Fruit fly (Drosophila melanogaster) whole organism, embryonic: ENCODE data around the gene CG13365.
A peak's percentile ranks its signal among the peaks of the same experiment; 100 is the strongest.

ENCODE experiments used
- CG1024 ChIP-seq: fragments of 200-800 bp; sonication (Bioruptor generic); IDR thresholded peaks from 2 replicates; pipeline ENCODE4 v1.3.6; 2022; ENCODE audit warnings: missing biosample characterization, missing genetic modification characterization
- CG10366 ChIP-seq: fragments of 200-800 bp; sonication (Bioruptor generic); IDR thresholded peaks from 2 replicates; pipeline ENCODE4 v1.3.6; 2022; ENCODE audit warnings: missing biosample characterization, missing genetic modification characterization
- CG10543 ChIP-seq: fragments of 200-800 bp; sonication (Bioruptor generic); optimal IDR thresholded peaks from 3 replicates; lab custom pipeline; 2017; ENCODE audit warnings: missing biosample characterization, mild to moderate bottlenecking, missing genetic modification characterization, moderate library complexity
- CG11504 ChIP-seq: fragments of 200-800 bp; sonication (Bioruptor generic); optimal IDR thresholded peaks from 3 replicates; lab custom pipeline; 2019; ENCODE audit warnings: missing biosample characterization, mild to moderate bottlenecking, missing genetic modification characterization, moderate library complexity
- CG11723 ChIP-seq: fragments of 200-800 bp; sonication (Bioruptor generic); optimal IDR thresholded peaks from 2 replicates; lab custom pipeline; 2017; ENCODE audit warnings: missing biosample characterization, mild to moderate bottlenecking, missing genetic modification characterization
- CG1233 ChIP-seq: fragments of 200-800 bp; sonication (Bioruptor generic); optimal IDR thresholded peaks from 4 replicates; lab custom pipeline; 2018; ENCODE audit warnings: missing biosample characterization, mild to moderate bottlenecking, missing genetic modification characterization
- CG14860 ChIP-seq: fragments of 200-800 bp; sonication (Bioruptor generic); IDR thresholded peaks from 3 replicates; pipeline ENCODE4 v1.3.6; 2022; ENCODE audit warnings: missing biosample characterization, missing genetic modification characterization; ENCODE audit not compliant: partially characterized antibody
- CG16813 ChIP-seq: fragments of 200-800 bp; sonication (Bioruptor generic); IDR thresholded peaks from 3 replicates; pipeline ENCODE4 v1.3.6; 2022; ENCODE audit warnings: missing biosample characterization, missing genetic modification characterization; ENCODE audit not compliant: partially characterized antibody
- CG17912 ChIP-seq: fragments of 200-800 bp; sonication (Bioruptor generic); optimal IDR thresholded peaks from 2 replicates; lab custom pipeline; 2018; ENCODE audit warnings: missing biosample characterization, mild to moderate bottlenecking, missing genetic modification characterization
- CG1792 ChIP-seq: fragments of 200-800 bp; sonication (Bioruptor generic); optimal IDR thresholded peaks from 2 replicates; lab custom pipeline; 2016; ENCODE audit warnings: missing biosample characterization, missing genetic modification characterization
- CG1832 ChIP-seq: fragments of 200-800 bp; sonication (Bioruptor generic); optimal IDR thresholded peaks from 2 replicates; lab custom pipeline; 2017; ENCODE audit warnings: missing biosample characterization, mild to moderate bottlenecking, missing genetic modification characterization, inconsistent platforms
- CG2678 ChIP-seq: fragments of 200-800 bp; sonication (Bioruptor generic); optimal IDR thresholded peaks from 3 replicates; lab custom pipeline; 2019; ENCODE audit warnings: missing biosample characterization, mild to moderate bottlenecking, missing genetic modification characterization, moderate library complexity
- CG31365 ChIP-seq: fragments of 200-800 bp; sonication (Bioruptor generic); optimal IDR thresholded peaks from 2 replicates; lab custom pipeline; 2018; ENCODE audit warnings: missing biosample characterization, mild to moderate bottlenecking, missing genetic modification characterization
- CG31388 ChIP-seq: fragments of 200-800 bp; sonication (Bioruptor generic); optimal IDR thresholded peaks from 2 replicates; lab custom pipeline; 2016; ENCODE audit warnings: missing biosample characterization, missing genetic modification characterization
- CG32772 ChIP-seq: fragments of 200-800 bp; sonication (Bioruptor generic); IDR thresholded peaks from 2 replicates; pipeline ENCODE4 v1.3.6; 2022; ENCODE audit warnings: missing biosample characterization, missing genetic modification characterization
- CG3838 ChIP-seq: fragments of 200-800 bp; sonication (Bioruptor generic); optimal IDR thresholded peaks from 3 replicates; lab custom pipeline; 2016; ENCODE audit warnings: missing biosample characterization, missing genetic modification characterization
- CG4820 ChIP-seq: fragments of 200-800 bp; sonication (Bioruptor generic); optimal IDR thresholded peaks from 3 replicates; lab custom pipeline; 2016; ENCODE audit warnings: missing biosample characterization, missing genetic modification characterization
- CG7839 ChIP-seq: fragments of 200-800 bp; sonication (Bioruptor generic); optimal IDR thresholded peaks from 3 replicates; lab custom pipeline; 2018; ENCODE audit warnings: missing biosample characterization, mild to moderate bottlenecking, missing genetic modification characterization, moderate library complexity
- CG8089 ChIP-seq: fragments of 200-800 bp; sonication (Bioruptor generic); optimal IDR thresholded peaks from 3 replicates; lab custom pipeline; 2016; ENCODE audit warnings: missing biosample characterization, missing genetic modification characterization
- CG8388 ChIP-seq: fragments of 200-800 bp; sonication (Bioruptor generic); optimal IDR thresholded peaks from 2 replicates; lab custom pipeline; 2019; ENCODE audit warnings: missing biosample characterization, mild to moderate bottlenecking, missing genetic modification characterization, moderate library complexity
- CG8478 ChIP-seq: fragments of >200 bp; optimal IDR thresholded peaks from 2 replicates; lab custom pipeline; 2018
- CG9727 ChIP-seq: fragments of 200-800 bp; sonication (Bioruptor generic); optimal IDR thresholded peaks from 3 replicates; lab custom pipeline; 2017; ENCODE audit warnings: missing biosample characterization, mild to moderate bottlenecking, missing genetic modification characterization
- CG9932 ChIP-seq: fragments of 200-800 bp; sonication (Bioruptor generic); IDR thresholded peaks from 2 replicates; pipeline ENCODE4 v1.3.6; 2022; ENCODE audit warnings: missing biosample characterization, missing genetic modification characterization
- CkIIα-i1 ChIP-seq: fragments of 200-800 bp; sonication (Bioruptor generic); IDR thresholded peaks from 2 replicates; pipeline ENCODE4 v1.3.6; 2022; ENCODE audit warnings: missing biosample characterization, missing genetic modification characterization
- CrebB ChIP-seq: fragments of 200-800 bp; sonication (Bioruptor generic); optimal IDR thresholded peaks from 3 replicates; lab custom pipeline; 2018; ENCODE audit warnings: missing biosample characterization, mild to moderate bottlenecking, missing genetic modification characterization
- Dfd ChIP-seq, 2 experiments: fragments of >200 bp; optimal IDR thresholded peaks; 2 replicates each; lab custom pipeline; 2017; ENCODE audit warnings: missing biosample characterization in 2 of 2, missing genetic modification characterization in 2 of 2
- Gsc ChIP-seq: fragments of 200-800 bp; sonication (Bioruptor generic); IDR thresholded peaks from 2 replicates; pipeline ENCODE4 v1.3.6; 2022; ENCODE audit warnings: missing biosample characterization, missing genetic modification characterization
- HLH4C ChIP-seq: fragments of 200-800 bp; sonication (Bioruptor generic); IDR thresholded peaks from 3 replicates; pipeline ENCODE4 v1.3.6; 2022; ENCODE audit warnings: missing biosample characterization, missing genetic modification characterization; ENCODE audit not compliant: partially characterized antibody
- HLHmδ ChIP-seq: fragments of 200-800 bp; sonication (Bioruptor generic); optimal IDR thresholded peaks from 2 replicates; lab custom pipeline; 2018; ENCODE audit warnings: missing biosample characterization, mild to moderate bottlenecking, missing genetic modification characterization, moderate library complexity
- Hr51 ChIP-seq, 2 experiments: fragments of 200-800 bp; sonication (Bioruptor generic); optimal IDR thresholded peaks; 2 replicates in 1 of 2; 3 replicates in 1 of 2; lab custom pipeline; 2016 to 2018; ENCODE audit warnings: missing biosample characterization in 2 of 2, missing genetic modification characterization in 2 of 2, mild to moderate bottlenecking in 1 of 2, moderate library complexity in 1 of 2
- Hsf ChIP-seq: fragments of 200-800 bp; sonication (Bioruptor generic); optimal IDR thresholded peaks from 3 replicates; lab custom pipeline; 2016; ENCODE audit warnings: missing biosample characterization, missing genetic modification characterization
- Lim3 ChIP-seq: fragments of 200-800 bp; sonication (Bioruptor generic); IDR thresholded peaks from 2 replicates; pipeline ENCODE4 v1.3.6; 2022; ENCODE audit warnings: missing biosample characterization, missing genetic modification characterization
- MBD-R2 ChIP-seq: fragments of 200-800 bp; sonication (Bioruptor generic); IDR thresholded peaks from 2 replicates; pipeline ENCODE4 v1.3.6; 2022; ENCODE audit warnings: missing biosample characterization, missing genetic modification characterization
- Optix ChIP-seq: fragments of 200-800 bp; sonication (Bioruptor generic); IDR thresholded peaks from 3 replicates; pipeline ENCODE4 v1.3.6; 2022; ENCODE audit warnings: missing biosample characterization, missing genetic modification characterization
- PHDP ChIP-seq: fragments of 200-800 bp; sonication (Bioruptor generic); optimal IDR thresholded peaks from 3 replicates; lab custom pipeline; 2018; ENCODE audit warnings: missing biosample characterization, mild to moderate bottlenecking, missing genetic modification characterization, moderate library complexity
- Spps ChIP-seq: fragments of 200-800 bp; sonication (Bioruptor generic); optimal IDR thresholded peaks from 2 replicates; lab custom pipeline; 2018; ENCODE audit warnings: missing biosample characterization, mild to moderate bottlenecking, missing genetic modification characterization
- Usf ChIP-seq: fragments of 200-800 bp; sonication (Bioruptor generic); optimal IDR thresholded peaks from 2 replicates; lab custom pipeline; 2017; ENCODE audit warnings: missing genotype, missing biosample characterization, missing genetic modification characterization
- cas ChIP-seq: fragments of 200-800 bp; sonication (Bioruptor generic); IDR thresholded peaks from 2 replicates; pipeline ENCODE4 v1.3.6; 2022; ENCODE audit warnings: missing biosample characterization, missing genetic modification characterization
- cato ChIP-seq: fragments of 200-800 bp; sonication (Bioruptor generic); optimal IDR thresholded peaks from 2 replicates; lab custom pipeline; 2016; ENCODE audit warnings: missing biosample characterization, missing genetic modification characterization, borderline replicate concordance
- crc ChIP-seq: fragments of 200-800 bp; sonication (Bioruptor generic); optimal IDR thresholded peaks from 2 replicates; lab custom pipeline; 2016; ENCODE audit warnings: missing biosample characterization, missing genetic modification characterization
- croc ChIP-seq: fragments of 200-800 bp; sonication (Bioruptor generic); conservative IDR thresholded peaks from 3 replicates; pipeline ENCODE4 v1.3.6; 2022; ENCODE audit warnings: missing biosample characterization, missing genetic modification characterization
- dati ChIP-seq: fragments of 200-800 bp; sonication (Bioruptor generic); IDR thresholded peaks from 2 replicates; pipeline ENCODE4 v1.3.6; 2022; ENCODE audit warnings: missing biosample characterization, missing genetic modification characterization
- dysf ChIP-seq: fragments of 200-800 bp; sonication (Bioruptor generic); IDR thresholded peaks from 3 replicates; pipeline ENCODE4 v1.3.6; 2022; ENCODE audit warnings: missing biosample characterization, missing genetic modification characterization
- fru ChIP-seq: fragments of >200 bp; optimal IDR thresholded peaks from 2 replicates; lab custom pipeline; 2017
- fu2 ChIP-seq: fragments of 200-800 bp; sonication (Bioruptor generic); optimal IDR thresholded peaks from 2 replicates; lab custom pipeline; 2016; ENCODE audit warnings: missing biosample characterization, missing genetic modification characterization
- kay ChIP-seq: fragments of 200-800 bp; sonication (Bioruptor generic); optimal IDR thresholded peaks from 2 replicates; lab custom pipeline; 2016; ENCODE audit warnings: missing biosample characterization, missing genetic modification characterization
- klu ChIP-seq: fragments of 200-800 bp; sonication (Bioruptor generic); IDR thresholded peaks from 2 replicates; pipeline ENCODE4 v1.3.6; 2022; ENCODE audit warnings: missing biosample characterization, missing genetic modification characterization
- nom ChIP-seq: fragments of 200-800 bp; sonication (Bioruptor generic); optimal IDR thresholded peaks from 2 replicates; lab custom pipeline; 2017; ENCODE audit warnings: missing biosample characterization, missing genetic modification characterization, mild to moderate bottlenecking, moderate library complexity, missing genetic modification reagents
- org-1 ChIP-seq: fragments of 200-800 bp; sonication (Bioruptor generic); optimal IDR thresholded peaks from 2 replicates; lab custom pipeline; 2017; ENCODE audit warnings: missing biosample characterization, missing genetic modification characterization
- tll ChIP-seq, 2 experiments: fragments of 200-800 bp in 1 of 2; fragments of >200 bp in 1 of 2; sonication (Bioruptor generic) in 1 of 2; optimal IDR thresholded peaks; 2 replicates each; lab custom pipeline; 2017 to 2019; ENCODE audit warnings: missing biosample characterization in 2 of 2, missing genetic modification characterization in 2 of 2, mild to moderate bottlenecking in 1 of 2, moderate library complexity in 1 of 2
- vnd ChIP-seq: fragments of 200-800 bp; sonication (Bioruptor generic); IDR thresholded peaks from 3 replicates; pipeline ENCODE4 v1.3.6; 2022; ENCODE audit warnings: missing biosample characterization, missing genetic modification characterization; ENCODE audit not compliant: partially characterized antibody
- wdn ChIP-seq: fragments of 200-800 bp; sonication (Bioruptor generic); IDR thresholded peaks from 2 replicates; pipeline ENCODE4 v1.3.6; 2022; ENCODE audit warnings: missing biosample characterization, missing genetic modification characterization

The CG13365 gene

DNA sequence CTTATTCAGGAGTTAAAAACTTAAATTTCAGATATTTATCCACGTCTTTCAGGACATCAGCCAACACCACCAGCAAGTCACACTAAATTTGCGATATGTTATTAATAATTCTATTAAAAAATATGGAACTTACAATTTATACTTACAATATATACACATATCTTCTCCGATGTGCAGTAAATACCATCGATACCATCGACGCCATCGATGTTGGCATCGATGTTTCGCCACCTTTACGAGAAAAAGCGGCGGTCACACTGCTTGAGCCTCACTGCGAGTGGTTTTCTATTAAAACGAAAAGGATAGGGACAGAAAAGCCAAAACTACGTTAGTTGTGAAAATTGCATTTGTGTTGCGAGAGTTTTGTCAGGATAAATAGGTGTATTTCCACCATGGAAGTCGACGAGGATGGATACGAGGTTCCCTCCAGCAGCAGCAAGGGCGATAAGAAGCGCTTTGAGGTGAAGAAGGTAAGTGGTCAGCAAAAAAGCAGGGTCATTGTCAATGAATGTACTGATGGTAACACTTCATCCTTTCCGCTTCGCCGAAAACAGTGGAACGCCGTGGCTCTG lies 26.1 kb upstream of the CG13365 start, which contains the start of gene Roc1a (continued):
- TF ChIP-seq Spps (no peak), fru (lab: Kevin White, UChicago) (no peak), nom (GFP tag; lab: Kevin White, UChicago) (no peak), Optix (no peak), Hsf (no peak), org-1 (GFP tag; lab: Kevin White, UChicago) (no peak), CG3838 (GFP tag; lab: Kevin White, UChicago) (no peak), cas (no peak), CG8089 (GFP tag; lab: Kevin White, UChicago) (no peak), CG14860 (GFP tag; lab: Robert Waterston, UW) (peak; percentile 76), CG11504 (tag; lab: Kevin White, UChicago) (no peak), CG32772 (GFP tag; lab: Robert Waterston, UW) (no peak), Usf (GFP tag; lab: Kevin White, UChicago) (no peak), cato (GFP tag; lab: Kevin White, UChicago) (no peak), kay (GFP tag; lab: Kevin White, UChicago) (no peak), CG10543 (GFP tag; lab: Kevin White, UChicago) (no peak), dysf (no peak), klu (GFP tag; lab: Robert Waterston, UW) (no peak), CG9727 (GFP tag; lab: Kevin White, UChicago) (peak; percentile 23), CG9932 (GFP tag; lab: Robert Waterston, UW) (peak; percentile 57), CG1832 (GFP tag; lab: Kevin White, UChicago) (no peak), CG16813 (GFP tag; lab: Robert Waterston, UW) (peak; percentile 73), CG17912 (GFP tag; lab: Kevin White, UChicago) (no peak), CG11723 (GFP tag; lab: Kevin White, UChicago) (no peak), PHDP (tag; lab: Kevin White, UChicago) (no peak), CG10366 (GFP tag; lab: Robert Waterston, UW) (no peak), CG1233 (no peak), Gsc (GFP tag; lab: Robert Waterston, UW) (no peak), CG8478 (lab: Kevin White, UChicago) (no peak), CG31388 (GFP tag; lab: Kevin White, UChicago) (no peak), vnd (GFP tag; lab: Robert Waterston, UW) (peak; percentile 60; the same call in 2 of the 3 replicates), tll (GFP tag; optimal IDR thresholded peaks at IDR 0.05; lab: Kevin White, UChicago) (no peak), CrebB (tag; lab: Kevin White, UChicago) (no peak), croc (GFP tag; lab: Robert Waterston, UW) (no peak), CG4820 (GFP tag; lab: Kevin White, UChicago) (no peak), HLHmδ (GFP tag; lab: Kevin White, UChicago) (no peak), crc (GFP tag; lab: Kevin White, UChicago) (no peak), CG8388 (GFP tag; lab: Kevin White, UChicago) (no peak), dati (GFP tag; lab: Robert Waterston, UW) (no peak), CG7839 (tag; lab: Kevin White, UChicago) (no peak), CG1024 (GFP tag; lab: Robert Waterston, UW) (no peak), MBD-R2 (peak; percentile 47), fu2 (GFP tag; lab: Kevin White, UChicago) (no peak), Dfd (GFP tag; optimal IDR thresholded peaks at IDR 0.05; lab: Kevin White, UChicago) (no peak), CG2678 (no peak), CG31365 (no peak), Hr51 (GFP tag; optimal IDR thresholded peaks at IDR 0.05; lab: Kevin White, UChicago) (no peak), CkIIα-i1 (GFP tag; lab: Robert Waterston, UW) (no peak), CG1792 (GFP tag; lab: Kevin White, UChicago) (no peak), Lim3 (GFP tag; lab: Robert Waterston, UW) (no peak), wdn (GFP tag; lab: Robert Waterston, UW) (no peak), HLH4C (GFP tag; lab: Robert Waterston, UW) (peak; percentile 59)
